Worm (Caenorhabditis elegans): Measurements from ENCODE around the gene dmsr-15.

dmsr-15 gene

DNA sequence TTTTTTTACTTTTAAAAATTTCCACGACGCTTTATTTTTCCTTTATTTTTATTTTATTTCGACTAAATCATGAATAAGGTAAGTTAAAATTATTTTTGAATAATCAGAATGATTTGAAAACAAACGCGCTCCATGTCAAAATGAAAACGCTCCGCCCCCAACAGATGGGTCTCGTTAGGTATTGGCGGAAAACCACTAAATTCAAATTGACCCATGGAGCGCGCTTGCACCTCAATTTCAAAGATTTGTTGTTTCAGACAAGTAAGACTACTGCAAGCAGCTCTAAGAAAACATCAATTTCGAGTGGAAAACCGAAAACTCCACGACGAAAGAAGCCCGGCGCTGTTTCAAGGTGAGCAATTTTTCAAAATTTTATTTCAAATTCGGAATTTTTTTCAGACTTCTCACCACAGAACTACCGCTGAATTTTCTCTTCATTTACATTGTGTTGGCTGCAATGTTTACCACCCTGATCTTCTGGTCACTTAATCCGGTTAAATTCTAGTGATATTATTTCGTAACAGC lies 40.7 kb downstream of the dmsr-15 start, which contains the start of gene ZC404.2:
Gene ZC404.2, plus strand, starts transcription at position 47 of the 525 bp plus-strand sequence.
- TF ChIP-seq mdl-1 (tag; optimal IDR thresholded peaks at IDR 0.05): no peak
- TF ChIP-seq unc-39 (tag; optimal IDR thresholded peaks at IDR 0.05): no peak
- TF ChIP-seq nhr-25 (tag; optimal IDR thresholded peaks at IDR 0.05): no peak
- no peak for TF ChIP-seq sma-3 (GFP tag; optimal IDR thresholded peaks at IDR 0.05)
- TF ChIP-seq blmp-1 (tag; optimal IDR thresholded peaks at IDR 0.05; ENCODE audit: insufficient read depth): no peak
- no peak for TF ChIP-seq mab-5 (tag; optimal IDR thresholded peaks at IDR 0.05)
- TF ChIP-seq nhr-21 (tag; optimal IDR thresholded peaks at IDR 0.05): no peak
- TF ChIP-seq nhr-11 (tag; optimal IDR thresholded peaks at IDR 0.05): no peak

DNA sequence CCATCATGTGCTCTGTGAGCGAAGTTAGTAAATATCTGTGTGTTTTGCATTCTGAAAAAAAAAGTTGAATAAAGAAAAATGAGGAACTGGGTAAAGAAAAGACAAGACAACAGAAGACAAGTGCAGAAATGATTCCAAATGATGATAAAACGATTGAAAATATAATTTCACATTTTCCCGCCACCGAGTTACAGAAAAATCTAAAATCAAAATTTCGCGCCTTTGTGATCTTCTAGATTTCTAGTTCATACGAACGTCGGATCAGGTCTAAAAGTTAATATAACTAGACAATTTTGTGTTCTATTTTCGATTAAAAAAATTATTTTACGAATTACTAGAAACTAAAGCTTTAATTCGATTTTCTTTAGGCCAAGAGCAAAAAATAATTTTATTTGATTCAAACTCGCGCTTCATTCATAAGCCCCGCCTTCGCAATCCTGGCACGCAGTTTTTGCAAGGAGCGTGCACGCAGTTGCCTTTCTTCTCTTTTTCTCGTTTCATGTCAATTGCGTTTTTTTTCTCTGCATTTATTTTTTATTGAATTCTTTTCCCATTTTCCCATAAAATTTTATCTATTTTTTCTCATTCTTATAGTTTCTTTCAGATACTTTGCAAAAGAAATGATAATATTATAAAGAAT lies 43.7 kb downstream of the dmsr-15 start, which contains the start of the genes spn-4 and spe-39:
Gene spn-4, minus strand, starts transcription at position 51 of the 640 bp plus-strand sequence.
Gene spe-39, plus strand, starts transcription at position 599 of the 640 bp plus-strand sequence.
- TF ChIP-seq nhr-237 (tag; optimal IDR thresholded peaks at IDR 0.05) (no peak), elt-1 (tag; optimal IDR thresholded peaks at IDR 0.05) (no peak), F13H6.1 (tag; optimal IDR thresholded peaks at IDR 0.05) (peak; percentile 74), lin-11 (tag; optimal IDR thresholded peaks at IDR 0.05) (peak; percentile 71), nhr-12 (tag; optimal IDR thresholded peaks at IDR 0.05) (no peak), mdl-1 (tag; optimal IDR thresholded peaks at IDR 0.05) (peak in 1 of 2 experiments; percentile 10), fos-1 (tag; optimal IDR thresholded peaks at IDR 0.05) (peak; percentile 32), mab-5 (tag; optimal IDR thresholded peaks at IDR 0.05) (peak; percentile 75), ceh-16 (tag; optimal IDR thresholded peaks at IDR 0.05) (peak; percentile 38), mbf-1 (tag; optimal IDR thresholded peaks at IDR 0.05) (no peak), lin-39 (tag; optimal IDR thresholded peaks at IDR 0.05) (no peak), lin-13 (GFP tag; optimal IDR thresholded peaks at IDR 0.05) (peak; percentile 64), sem-4 (tag; optimal IDR thresholded peaks at IDR 0.05) (peak; percentile 62), snpc-4 (tag; optimal IDR thresholded peaks at IDR 0.05) (peak; percentile 3), unc-55 (GFP tag; optimal IDR thresholded peaks at IDR 0.05) (peak; percentile 90), nhr-21 (tag; optimal IDR thresholded peaks at IDR 0.05) (peak; percentile 30), egl-27 (tag; optimal IDR thresholded peaks at IDR 0.05) (peak; percentile 46), dmd-4 (tag; optimal IDR thresholded peaks at IDR 0.05) (no peak), sma-9 (GFP tag; optimal IDR thresholded peaks at IDR 0.05) (peak; percentile 88), sma-9 (tag; optimal IDR thresholded peaks at IDR 0.05) (no peak), R02D3.7 (tag; optimal IDR thresholded peaks at IDR 0.05) (peak; percentile 45), nhr-77 (tag; optimal IDR thresholded peaks at IDR 0.05) (no peak), C34F6.9 (tag; optimal IDR thresholded peaks at IDR 0.05) (peak; percentile 80), Y55F3AM.14 (GFP tag; optimal IDR thresholded peaks at IDR 0.05) (no peak), nhr-11 (tag; optimal IDR thresholded peaks at IDR 0.05) (no peak), nhr-6 (tag; optimal IDR thresholded peaks at IDR 0.05) (no peak), unc-39 (tag; optimal IDR thresholded peaks at IDR 0.05) (no peak), skn-1 (tag; optimal IDR thresholded peaks at IDR 0.05) (no peak), ztf-4 (tag; optimal IDR thresholded peaks at IDR 0.05) (no peak), peb-1 (tag; optimal IDR thresholded peaks at IDR 0.05) (no peak), gmeb-1 (tag; optimal IDR thresholded peaks at IDR 0.05) (peak; percentile 96), sma-3 (GFP tag; optimal IDR thresholded peaks at IDR 0.05) (peak; percentile 71), alr-1 (tag; optimal IDR thresholded peaks at IDR 0.05) (no peak), zag-1 (tag; optimal IDR thresholded peaks at IDR 0.05) (peak; percentile 2), nhr-25 (tag; optimal IDR thresholded peaks at IDR 0.05) (no peak), ama-1 (optimal IDR thresholded peaks at IDR 0.05) (no peak), lsy-2 (tag; optimal IDR thresholded peaks at IDR 0.05) (peak; percentile 40 to 84), nhr-23 (tag; optimal IDR thresholded peaks at IDR 0.05) (no peak), nhr-129 (tag; optimal IDR thresholded peaks at IDR 0.05) (peak; percentile 70), ceh-82 (tag; optimal IDR thresholded peaks at IDR 0.05) (no peak), crh-2 (tag; optimal IDR thresholded peaks at IDR 0.05) (peak; percentile 55), unc-62 (GFP tag; optimal IDR thresholded peaks at IDR 0.05) (no peak), blmp-1 (tag; optimal IDR thresholded peaks at IDR 0.05; ENCODE audit: insufficient read depth) (peak; percentile 24), aly-2 (tag; optimal IDR thresholded peaks at IDR 0.05) (no peak), ztf-1 (GFP tag; conservative IDR thresholded peaks at IDR 0.05) (no peak), nhr-10 (tag; optimal IDR thresholded peaks at IDR 0.05) (no peak), elt-3 (tag; optimal IDR thresholded peaks at IDR 0.05) (no peak), ztf-11 (tag; optimal IDR thresholded peaks at IDR 0.05) (peak; percentile 25), ZK546.5 (tag; optimal IDR thresholded peaks at IDR 0.05) (no peak)
